Worm (Caenorhabditis elegans) whole organism, midembryonic: ENCODE data around the gene nlp-17.
A peak's percentile ranks its signal among the peaks of the same experiment; 100 is the strongest.

Experiments used
- T22C8.4 ChIP-seq: fragments of 200-800 bp; sonication (Bioruptor generic); IDR thresholded peaks from 2 replicates; pipeline ENCODE4 v1.3.6; 2022; ENCODE audit warnings: missing genetic modification characterization, missing compliant biosample characterization
- cog-1 ChIP-seq: sonication (generic microtip); optimal IDR thresholded peaks from 2 replicates; lab custom pipeline; 2016; ENCODE audit warnings: missing genetic modification characterization, missing compliant biosample characterization
- flt-1 ChIP-seq: fragments of 200-800 bp; sonication (Bioruptor generic); IDR thresholded peaks from 2 replicates; pipeline ENCODE4 v1.3.6; 2022; ENCODE audit warnings: missing genetic modification characterization, missing compliant biosample characterization
- klf-2 ChIP-seq: fragments of 200-800 bp; sonication (Bioruptor generic); conservative IDR thresholded peaks from 2 replicates; pipeline ENCODE4 v1.3.6; 2022; ENCODE audit warnings: missing genetic modification reagents, missing genetic modification characterization, missing compliant biosample characterization
- med-1 ChIP-seq: sonication (generic microtip); optimal IDR thresholded peaks from 2 replicates; lab custom pipeline; 2017; ENCODE audit warnings: missing genetic modification characterization, mild to moderate bottlenecking, missing compliant biosample characterization, antibody characterized with exemption, missing genetic modification reagents; ENCODE audit not compliant: insufficient read depth
- ref-1 ChIP-seq: fragments of 200-800 bp; sonication (Bioruptor generic); conservative IDR thresholded peaks from 2 replicates; pipeline ENCODE4 v1.3.6; 2022; ENCODE audit warnings: missing genetic modification reagents, missing genetic modification characterization, missing compliant biosample characterization
- tab-1 ChIP-seq: fragments of 200-800 bp; sonication (Bioruptor generic); IDR thresholded peaks from 2 replicates; pipeline ENCODE4 v1.3.6; 2022; ENCODE audit warnings: missing genetic modification characterization, missing compliant biosample characterization
- ztf-23 ChIP-seq: fragments of 200-800 bp; sonication (Bioruptor generic); IDR thresholded peaks from 2 replicates; pipeline ENCODE4 v1.3.6; 2022; ENCODE audit warnings: missing genetic modification reagents, missing genetic modification characterization, missing compliant biosample characterization
- ztf-29 ChIP-seq: fragments of 200-800 bp; sonication (Bioruptor generic); IDR thresholded peaks from 2 replicates; pipeline ENCODE4 v1.3.6; 2022; ENCODE audit warnings: missing genetic modification reagents, missing genetic modification characterization, missing compliant biosample characterization

Gene nlp-17

ce11 chrIV:13483596-13483995 lies 22.0 kb downstream of the nlp-17 start:
- TF ChIP-seq flt-1 (GFP tag; lab: Robert Waterston, UW) (no peak), cog-1 (tag; lab: Kevin White, UChicago) (no peak), med-1 (no peak), ref-1 (GFP tag; lab: Robert Waterston, UW) (no peak), ztf-29 (GFP tag; lab: Robert Waterston, UW) (no peak), T22C8.4 (no peak), tab-1 (no peak), ztf-23 (GFP tag; lab: Robert Waterston, UW) (no peak), klf-2 (GFP tag; lab: Robert Waterston, UW) (no peak)

- TF ChIP-seq flt-1 (GFP tag; lab: Robert Waterston, UW) (no peak), ref-1 (GFP tag; lab: Robert Waterston, UW) (no peak), T22C8.4 (no peak), tab-1 (no peak), cog-1 (tag; lab: Kevin White, UChicago) (no peak), ztf-23 (GFP tag; lab: Robert Waterston, UW) (no peak), klf-2 (GFP tag; lab: Robert Waterston, UW) (no peak), med-1 (no peak), ztf-29 (GFP tag; lab: Robert Waterston, UW) (no peak)
Measured at ce11 chrIV:13482469-13482868, 23.1 kb downstream of the nlp-17 start, which contains the start of gene Y38H8A.1. Gene Y38H8A.1, plus strand, starts transcription at chrIV:13482769.

- TF ChIP-seq cog-1 (tag; lab: Kevin White, UChicago) (no peak), klf-2 (GFP tag; lab: Robert Waterston, UW) (no peak), T22C8.4 (no peak), tab-1 (no peak), ref-1 (GFP tag; lab: Robert Waterston, UW) (no peak), ztf-29 (GFP tag; lab: Robert Waterston, UW) (no peak), ztf-23 (GFP tag; lab: Robert Waterston, UW) (no peak), med-1 (no peak), flt-1 (GFP tag; lab: Robert Waterston, UW) (no peak)
Measured at ce11 chrIV:13474132-13474531, 31.4 kb downstream of the nlp-17 start, which contains the start of gene Y38H8A.2. Gene Y38H8A.2, plus strand, starts transcription at chrIV:13474432.

ce11 chrIV:13472011-13472410 lies 33.6 kb downstream of the nlp-17 start, which contains the start of the genes ttbk-8.1 and Y38H8A.4:
Gene ttbk-8.1, plus strand, starts transcription at chrIV:13472311.
Gene Y38H8A.4, minus strand, starts transcription at chrIV:13472376.
- TF ChIP-seq ref-1 (GFP tag; lab: Robert Waterston, UW) (no peak), ztf-29 (GFP tag; lab: Robert Waterston, UW) (no peak)

- TF ChIP-seq flt-1 (GFP tag; lab: Robert Waterston, UW): no peak
- no peak for TF ChIP-seq klf-2 (GFP tag; lab: Robert Waterston, UW)
- TF ChIP-seq ztf-23 (GFP tag; lab: Robert Waterston, UW): no peak
- no peak for TF ChIP-seq cog-1 (tag; lab: Kevin White, UChicago)
Measured at ce11 chrIV:13465797-13466196, 39.8 kb downstream of the nlp-17 start, which contains the start of gene fezf-1. Gene fezf-1, plus strand, starts transcription at chrIV:13466097.

ce11 chrIV:13464620-13465019 lies 40.9 kb downstream of the nlp-17 start:
- 0 out of 2 replicates have a peak, but pooled peaks have one; percentile 5 for TF ChIP-seq flt-1 (GFP tag; lab: Robert Waterston, UW)

- TF ChIP-seq ref-1 (GFP tag; lab: Robert Waterston, UW): peak; percentile 50; the same call in 1 of the 2 replicates
- peak; percentile 89 for TF ChIP-seq flt-1 (GFP tag; lab: Robert Waterston, UW)
Measured at ce11 chrIV:13463889-13464288, 41.7 kb downstream of the nlp-17 start.

- TF ChIP-seq tab-1: no peak
- no peak for TF ChIP-seq T22C8.4
- no peak for TF ChIP-seq ztf-23 (GFP tag; lab: Robert Waterston, UW)
- TF ChIP-seq ref-1 (GFP tag; lab: Robert Waterston, UW): no peak
- no peak for TF ChIP-seq klf-2 (GFP tag; lab: Robert Waterston, UW)
- no peak for TF ChIP-seq med-1
- no peak for TF ChIP-seq ztf-29 (GFP tag; lab: Robert Waterston, UW)
- TF ChIP-seq flt-1 (GFP tag; lab: Robert Waterston, UW): no peak
- no peak for TF ChIP-seq cog-1 (tag; lab: Kevin White, UChicago)
Measured at ce11 chrIV:13460876-13461275, 44.7 kb downstream of the nlp-17 start, which contains the start of gene Y38H8A.12. Gene Y38H8A.12, minus strand, starts transcription at chrIV:13460976.

- TF ChIP-seq flt-1 (GFP tag; lab: Robert Waterston, UW): no peak
- no peak for TF ChIP-seq T22C8.4
- TF ChIP-seq ztf-29 (GFP tag; lab: Robert Waterston, UW): no peak
- no peak for TF ChIP-seq cog-1 (tag; lab: Kevin White, UChicago)
- TF ChIP-seq klf-2 (GFP tag; lab: Robert Waterston, UW): no peak
- no peak for TF ChIP-seq tab-1
- no peak for TF ChIP-seq ref-1 (GFP tag; lab: Robert Waterston, UW)
- no peak for TF ChIP-seq med-1
- no peak for TF ChIP-seq ztf-23 (GFP tag; lab: Robert Waterston, UW)
Measured at ce11 chrIV:13458237-13458636, 47.3 kb downstream of the nlp-17 start.

- TF ChIP-seq ztf-29 (GFP tag; lab: Robert Waterston, UW): no peak
- no peak for TF ChIP-seq klf-2 (GFP tag; lab: Robert Waterston, UW)
- no peak for TF ChIP-seq med-1
- no peak for TF ChIP-seq T22C8.4
- TF ChIP-seq cog-1 (tag; lab: Kevin White, UChicago): no peak
- no peak for TF ChIP-seq tab-1
- TF ChIP-seq ztf-23 (GFP tag; lab: Robert Waterston, UW): no peak
- TF ChIP-seq flt-1 (GFP tag; lab: Robert Waterston, UW): no peak
- TF ChIP-seq ref-1 (GFP tag; lab: Robert Waterston, UW): no peak
Measured at ce11 chrIV:13456893-13457292, 48.7 kb downstream of the nlp-17 start.
